Fruit fly (Drosophila melanogaster) whole organism, pupa: Measurements from ENCODE around the gene CG42824.

Source experiments
- CG10348 ChIP-seq: fragments of 200-800 bp; sonication (Bioruptor generic); IDR thresholded peaks from 2 replicates; pipeline ENCODE4 v1.3.6; 2022; ENCODE audit warnings: missing biosample characterization, missing genetic modification characterization
- CG14655 ChIP-seq: fragments of 200-800 bp; sonication (Bioruptor generic); optimal IDR thresholded peaks from 3 replicates; lab custom pipeline; 2017; ENCODE audit warnings: mild to moderate bottlenecking, missing biosample characterization, missing genetic modification reagents, missing genetic modification characterization
- CG8159 ChIP-seq: fragments of 200-800 bp; sonication (Bioruptor generic); optimal IDR thresholded peaks from 3 replicates; lab custom pipeline; 2018; ENCODE audit warnings: missing biosample characterization, mild to moderate bottlenecking, missing genetic modification characterization, moderate library complexity
- CG9948 ChIP-seq: fragments of 200-800 bp; sonication (Bioruptor generic); optimal IDR thresholded peaks from 2 replicates; lab custom pipeline; 2018; ENCODE audit warnings: missing biosample characterization, mild to moderate bottlenecking, missing genetic modification characterization, moderate library complexity
- Pif1A ChIP-seq: fragments of 200-800 bp; sonication (Bioruptor generic); optimal IDR thresholded peaks from 3 replicates; lab custom pipeline; 2016; ENCODE audit warnings: missing biosample characterization, missing genetic modification characterization
- rn ChIP-seq: fragments of 200-800 bp; sonication (Bioruptor generic); IDR thresholded peaks from 2 replicates; pipeline ENCODE4 v1.3.6; 2022; ENCODE audit warnings: missing biosample characterization, missing genetic modification characterization

- TF ChIP-seq rn: no peak
- TF ChIP-seq CG14655: no peak
- TF ChIP-seq CG9948 (tag; lab: Kevin White, UChicago): no peak
- no peak for TF ChIP-seq Pif1A (GFP tag; lab: Kevin White, UChicago)
- TF ChIP-seq CG10348 (GFP tag; lab: Robert Waterston, UW): no peak
- no peak for TF ChIP-seq CG8159 (tag; lab: Kevin White, UChicago)
These were observed 6.3 kb upstream of the CG42824 start, which contains the start of gene CG42821 for dm6 chr3R:17412458-17413127.
